Fruit fly (Drosophila melanogaster): ENCODE data around the gene lectin-21Cb.

lectin-21Cb gene

DNA sequence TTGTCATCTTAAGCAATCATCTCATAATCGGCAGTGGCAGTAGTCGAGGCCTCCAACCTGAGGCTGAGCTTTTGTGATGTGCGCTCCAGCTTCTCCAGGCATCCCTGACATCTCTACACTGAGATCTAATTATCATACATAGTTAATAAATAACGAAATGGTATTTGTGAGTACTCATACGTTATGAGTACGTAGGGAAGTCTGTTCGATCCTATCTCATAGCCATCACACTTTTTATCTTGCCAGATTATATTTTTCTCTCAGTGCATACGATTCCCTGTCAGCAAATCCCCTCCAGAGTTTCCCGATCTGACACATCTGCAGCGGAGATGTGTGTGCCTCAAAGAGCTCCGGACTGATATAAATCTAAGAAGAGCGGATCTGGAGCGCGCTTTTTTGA lies 11.5 kb downstream of the lectin-21Cb start (continued):
- TF ChIP-seq CG7368 (GFP tag; optimal IDR thresholded peaks at IDR 0.05), result peak; percentile 5
- peak; percentile 44 for TF ChIP-seq CG9139 (GFP tag; optimal IDR thresholded peaks at IDR 0.05)
- peak; percentile 61 for TF ChIP-seq spab (GFP tag; optimal IDR thresholded peaks at IDR 0.05)
- TF ChIP-seq CG8632 (GFP tag; optimal IDR thresholded peaks at IDR 0.05), result peak; percentile 30
- no peak for TF ChIP-seq Eip93F (GFP tag; optimal IDR thresholded peaks at IDR 0.05)
- TF ChIP-seq CG10631 (GFP tag; optimal IDR thresholded peaks at IDR 0.05), result peak; percentile 68
- TF ChIP-seq vri (GFP tag; optimal IDR thresholded peaks at IDR 0.05), result no peak

- TF ChIP-seq CG6276 (GFP tag; optimal IDR thresholded peaks at IDR 0.05) (peak; percentile 38), Sox102F (GFP tag; optimal IDR thresholded peaks at IDR 0.05) (no peak), CG11762 (GFP tag; optimal IDR thresholded peaks at IDR 0.05; ENCODE audit: insufficient read depth) (peak; percentile 26), spab (GFP tag; optimal IDR thresholded peaks at IDR 0.05) (peak; percentile 73), CG34406 (GFP tag; optimal IDR thresholded peaks at IDR 0.05) (peak; percentile 14), CG11902 (GFP tag; optimal IDR thresholded peaks at IDR 0.05) (no peak), Eip93F (GFP tag; optimal IDR thresholded peaks at IDR 0.05) (no peak), ss (GFP tag; optimal IDR thresholded peaks at IDR 0.05) (peak; percentile 71 to 73), Met (GFP tag; optimal IDR thresholded peaks at IDR 0.05) (peak; percentile 4), CG10631 (GFP tag; optimal IDR thresholded peaks at IDR 0.05) (peak; percentile 74), Hr4 (GFP tag; optimal IDR thresholded peaks at IDR 0.05) (peak; percentile 54), CG8319 (GFP tag; optimal IDR thresholded peaks at IDR 0.05) (no peak), CG10669 (GFP tag; optimal IDR thresholded peaks at IDR 0.05) (peak; percentile 74), CG6792 (GFP tag; optimal IDR thresholded peaks at IDR 0.05) (peak; percentile 16), CG3032 (tag; optimal IDR thresholded peaks at IDR 0.05) (peak; percentile 81), Ets96B (tag; optimal IDR thresholded peaks at IDR 0.05) (peak; percentile 73), CG8119 (GFP tag; IDR thresholded peaks at IDR 0.05) (peak; percentile 82), Ets21C (GFP tag; optimal IDR thresholded peaks at IDR 0.05) (no peak), fd85E (GFP tag; optimal IDR thresholded peaks at IDR 0.05) (no peak), CG31627 (GFP tag; optimal IDR thresholded peaks at IDR 0.05) (no peak), CG9139 (GFP tag; optimal IDR thresholded peaks at IDR 0.05) (peak; percentile 57), CG7368 (GFP tag; optimal IDR thresholded peaks at IDR 0.05) (peak; percentile 52), CG8632 (GFP tag; optimal IDR thresholded peaks at IDR 0.05) (no peak), fd59A (GFP tag; optimal IDR thresholded peaks at IDR 0.05) (peak; percentile 77), Eip75B (GFP tag; optimal IDR thresholded peaks at IDR 0.05) (peak; percentile 68), pdm3 (GFP tag; optimal IDR thresholded peaks at IDR 0.05) (peak; percentile 56), Gug (GFP tag; IDR thresholded peaks at IDR 0.05) (peak; percentile 33; the same call in 1 of the 2 replicates), vri (GFP tag; optimal IDR thresholded peaks at IDR 0.05) (no peak), CG6808 (GFP tag; optimal IDR thresholded peaks at IDR 0.05) (peak; percentile 82), Blimp-1 (GFP tag; optimal IDR thresholded peaks at IDR 0.05) (no peak), Hr38 (GFP tag; optimal IDR thresholded peaks at IDR 0.05) (no peak), CG16779 (tag; optimal IDR thresholded peaks at IDR 0.05) (peak; percentile 54), Sox14 (GFP tag; optimal IDR thresholded peaks at IDR 0.05) (peak; percentile 70), CG3919 (GFP tag; optimal IDR thresholded peaks at IDR 0.05) (peak; percentile 63), CG32006 (GFP tag; optimal IDR thresholded peaks at IDR 0.05) (peak; percentile 67), salr (GFP tag; optimal IDR thresholded peaks at IDR 0.05) (peak; percentile 51 to 63), OdsH (GFP tag; optimal IDR thresholded peaks at IDR 0.05) (peak; percentile 52), achi (GFP tag; optimal IDR thresholded peaks at IDR 0.05) (peak; percentile 68), dsx (GFP tag; optimal IDR thresholded peaks at IDR 0.05; ENCODE audit: poor library complexity, severe bottlenecking) (peak; percentile 68), CG11294 (GFP tag; IDR thresholded peaks at IDR 0.05) (no peak), CG6854 (GFP tag; optimal IDR thresholded peaks at IDR 0.05) (no peak), topi (GFP tag; optimal IDR thresholded peaks at IDR 0.05) (peak; percentile 10), CG1621 (tag; optimal IDR thresholded peaks at IDR 0.05) (peak; percentile 69), esn (GFP tag; optimal IDR thresholded peaks at IDR 0.05) (no peak), lz (GFP tag; optimal IDR thresholded peaks at IDR 0.05) (no peak), svp (GFP tag) (no peak), Hr39 (GFP tag; optimal IDR thresholded peaks at IDR 0.05) (no peak), Lpt (GFP tag; optimal IDR thresholded peaks at IDR 0.05) (peak; percentile 45)
Observed at dm6 chr2L:608143-608542, 12.9 kb downstream of the lectin-21Cb start.

Data from whole organism, prepupa.